Fruit fly (Drosophila melanogaster): ENCODE results near the gene fbp.

Gene fbp

DNA sequence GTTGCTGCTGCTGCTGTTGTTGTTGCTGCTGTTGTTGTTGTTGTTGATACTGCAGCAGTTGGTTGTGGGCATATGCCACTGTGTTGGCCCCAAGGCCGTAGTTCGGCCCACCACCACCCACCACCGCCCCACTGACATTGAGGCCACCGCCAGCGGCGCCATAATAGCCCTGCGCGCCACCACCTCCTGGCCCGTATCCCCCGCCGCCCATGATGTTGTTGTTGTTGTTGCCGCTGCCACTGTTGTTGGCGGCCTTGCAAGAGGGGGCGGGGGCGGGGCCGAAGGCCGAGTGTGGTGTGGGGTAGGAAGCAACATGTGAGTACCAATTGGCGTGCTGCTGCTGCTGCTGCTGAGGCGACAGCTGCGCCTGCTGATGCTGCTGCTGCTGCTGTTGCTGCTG lies 7.9 kb downstream of the fbp start:
- TF ChIP-seq CG12605 (GFP tag; IDR thresholded peaks at IDR 0.05) (0 out of 2 replicates have a peak, but pooled peaks have one; percentile 26), CG8301 (tag; optimal IDR thresholded peaks at IDR 0.05) (no peak), CG8159 (tag; optimal IDR thresholded peaks at IDR 0.05) (no peak), CG10348 (GFP tag; IDR thresholded peaks at IDR 0.05) (no peak), CG13204 (GFP tag; optimal IDR thresholded peaks at IDR 0.05) (peak; percentile 78), CG32121 (GFP tag; IDR thresholded peaks at IDR 0.05) (no peak), D1 (tag; optimal IDR thresholded peaks at IDR 0.05) (no peak), rn (GFP tag; IDR thresholded peaks at IDR 0.05) (no peak)

DNA sequence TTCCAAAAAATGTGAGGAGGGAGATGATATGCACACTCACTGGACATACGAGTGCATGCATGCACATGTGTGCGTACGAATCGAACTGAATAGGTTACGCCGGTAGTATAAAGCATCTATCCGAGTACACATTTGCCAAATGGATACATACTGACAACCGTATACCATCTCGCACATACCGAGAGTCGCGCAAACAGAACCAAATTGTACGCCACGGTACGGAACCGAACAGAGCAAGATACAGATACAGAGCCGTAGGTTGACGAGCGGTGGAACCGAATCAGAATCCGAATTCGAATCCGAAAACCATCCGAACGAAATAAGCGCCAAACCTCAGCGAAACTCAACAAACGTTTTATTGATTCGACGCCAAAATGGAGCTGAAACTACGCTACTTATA lies 8.9 kb downstream of the fbp start:
- no peak for TF ChIP-seq EcR (GFP tag; optimal IDR thresholded peaks at IDR 0.05)
- TF ChIP-seq CG8301 (tag; optimal IDR thresholded peaks at IDR 0.05) = no peak
- no peak for TF ChIP-seq fd96Ca (GFP tag; IDR thresholded peaks at IDR 0.05)
- TF ChIP-seq CG17806 (tag; optimal IDR thresholded peaks at IDR 0.05) = no peak

DNA sequence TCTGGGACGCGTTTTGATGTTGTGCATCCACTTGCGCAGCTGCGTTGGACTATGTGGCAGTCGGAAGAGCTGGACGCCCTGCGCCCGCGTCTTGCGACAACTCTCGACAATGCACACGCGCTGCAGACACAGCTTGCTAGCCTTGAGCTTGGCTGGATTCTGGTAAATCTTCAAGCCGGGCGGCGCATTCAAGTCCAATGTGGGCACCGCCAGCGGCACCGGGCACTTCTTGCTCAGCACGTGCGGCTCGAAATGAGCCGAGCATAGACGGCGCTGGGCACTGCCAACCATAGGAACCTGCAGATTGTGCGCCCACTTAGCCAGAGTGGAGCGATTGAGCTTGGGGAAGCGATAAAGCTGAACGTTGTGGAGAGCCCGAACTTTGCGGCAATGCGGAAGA lies 13.4 kb downstream of the fbp start:
- no peak for TF ChIP-seq Ets98B (GFP tag; IDR thresholded peaks at IDR 0.05)

DNA sequence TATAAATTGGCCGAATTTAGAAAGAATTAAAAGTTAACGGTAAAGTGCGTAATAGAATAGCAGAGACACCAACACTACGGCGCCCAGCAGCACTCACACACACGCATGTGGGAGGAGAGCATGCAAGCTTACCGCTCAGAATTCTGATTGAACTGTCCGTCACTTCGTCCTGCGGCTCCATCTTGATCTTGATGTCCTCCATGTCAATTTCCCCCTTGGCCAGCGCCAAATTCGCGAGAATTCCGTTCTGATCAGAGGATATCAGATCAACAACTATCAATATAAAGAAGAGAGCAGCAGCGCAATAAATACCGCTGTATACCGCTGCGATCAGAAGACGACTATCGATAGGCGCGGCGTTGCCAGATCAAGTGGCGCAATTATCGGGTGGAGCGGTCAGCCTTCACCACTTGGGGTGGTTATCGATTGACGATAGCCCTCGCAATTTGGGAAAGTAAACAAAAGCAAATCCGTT lies 28.3 kb downstream of the fbp start, which contains the start of the genes CG10462 and Nf-YB:
Gene CG10462 (minus strand): TSS at position 346 of the 475 bp plus-strand sequence.
Gene Nf-YB (plus strand): TSS at position 410 of the 475 bp plus-strand sequence.
- no peak for TF ChIP-seq CG8159 (tag; optimal IDR thresholded peaks at IDR 0.05)
- no peak for TF ChIP-seq CG15710 (tag; optimal IDR thresholded peaks at IDR 0.05)
- no peak for TF ChIP-seq CG17806 (tag; optimal IDR thresholded peaks at IDR 0.05)
- no peak for TF ChIP-seq Pif1B (GFP tag; optimal IDR thresholded peaks at IDR 0.05)
- TF ChIP-seq rn (GFP tag; IDR thresholded peaks at IDR 0.05) = no peak
- TF ChIP-seq CG13204 (GFP tag; optimal IDR thresholded peaks at IDR 0.05) = no peak
- TF ChIP-seq Pif1A (GFP tag; optimal IDR thresholded peaks at IDR 0.05) = no peak
- TF ChIP-seq CG32121 (GFP tag; IDR thresholded peaks at IDR 0.05) = no peak
- no peak for TF ChIP-seq CG10348 (GFP tag; IDR thresholded peaks at IDR 0.05)
- TF ChIP-seq fd96Ca (GFP tag; IDR thresholded peaks at IDR 0.05) = no peak
- TF ChIP-seq EcR (GFP tag; optimal IDR thresholded peaks at IDR 0.05) = no peak
- no peak for TF ChIP-seq CG14655 (GFP tag; optimal IDR thresholded peaks at IDR 0.05)
- no peak for TF ChIP-seq CG4496 (GFP tag; IDR thresholded peaks at IDR 0.05)
- no peak for TF ChIP-seq CG8301 (tag; optimal IDR thresholded peaks at IDR 0.05)
- no peak for TF ChIP-seq CG9948 (tag; optimal IDR thresholded peaks at IDR 0.05)
- TF ChIP-seq Snoo (tag; optimal IDR thresholded peaks at IDR 0.05) = no peak

DNA sequence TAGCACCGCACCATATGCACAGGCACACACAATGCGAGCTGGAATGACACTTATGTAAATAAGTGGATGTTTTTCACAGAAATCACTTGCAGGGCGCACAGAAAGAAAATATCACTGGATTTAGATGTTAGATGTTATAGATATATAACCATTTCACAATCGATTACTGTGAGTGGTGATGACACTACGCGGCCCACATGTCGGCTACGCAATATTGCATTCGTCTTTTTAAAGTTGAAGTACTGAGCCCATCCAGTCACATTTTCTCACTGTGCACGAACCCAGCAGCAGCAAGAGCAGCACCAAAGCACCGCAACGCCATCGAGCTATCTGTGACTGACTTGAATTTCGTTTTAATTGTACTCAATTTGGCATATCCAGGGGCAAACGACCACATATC lies 41.4 kb downstream of the fbp start:
- TF ChIP-seq Ets98B (GFP tag; IDR thresholded peaks at IDR 0.05) (0 out of 2 replicates have a peak, but pooled peaks have one; percentile 9), D1 (tag; optimal IDR thresholded peaks at IDR 0.05) (no peak), CG8159 (tag; optimal IDR thresholded peaks at IDR 0.05) (no peak)
